Fruit fly (Drosophila melanogaster): ENCODE measurements around the gene CG1239.

The CG1239 gene

DNA sequence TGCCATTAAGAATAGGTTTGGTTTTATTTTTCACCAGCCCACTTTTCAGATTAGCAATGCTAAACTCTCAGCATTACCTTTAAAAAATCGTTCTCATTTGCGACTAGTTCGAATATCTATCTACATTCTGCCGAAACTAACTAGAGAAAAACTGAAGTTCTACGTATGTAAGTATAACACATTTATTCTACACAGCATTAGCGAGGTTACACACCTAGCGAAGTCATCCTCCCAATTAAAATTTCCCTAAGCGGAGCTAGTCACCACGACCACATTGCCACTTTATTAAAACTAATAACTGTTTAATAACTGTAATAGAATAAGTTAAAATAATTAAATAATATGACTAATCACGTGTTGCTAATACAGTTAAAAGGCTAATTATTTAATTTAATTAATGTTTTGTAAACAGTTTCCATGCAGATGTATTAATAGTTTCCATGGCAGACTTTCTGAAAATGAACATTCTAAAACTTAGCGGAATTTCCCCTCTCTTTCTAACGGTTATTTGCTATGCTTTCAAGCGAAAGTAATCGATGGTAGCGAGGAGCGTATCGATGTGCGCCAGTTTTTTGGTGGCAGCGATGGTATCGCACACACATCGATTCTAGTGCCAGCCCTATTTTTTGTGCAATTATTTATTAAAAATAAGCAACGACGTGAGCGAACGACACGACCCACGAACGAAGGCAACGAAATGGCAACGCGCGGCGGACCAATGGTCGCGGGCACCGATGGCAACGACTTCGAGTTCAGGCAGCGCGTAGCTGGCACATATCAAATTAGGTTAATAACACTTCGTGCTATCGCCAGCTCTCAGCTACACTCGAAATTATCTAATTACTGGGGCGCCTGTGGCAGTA, 45.6 kb downstream of the CG1239 start, which contains the start of gene jagn (continued):
- TF ChIP-seq sob (GFP tag; IDR thresholded peaks at IDR 0.05) (peak; percentile 72; the same call in 1 of the 2 replicates), D19A (tag; optimal IDR thresholded peaks at IDR 0.05) (peak; percentile 11), ham (GFP tag; IDR thresholded peaks at IDR 0.05) (no peak), CG8281 (tag; optimal IDR thresholded peaks at IDR 0.05) (no peak), Mrtf (GFP tag; IDR thresholded peaks at IDR 0.05) (peak; percentile 68; the same call in 2 of the 3 replicates), MTF-1 (GFP tag; optimal IDR thresholded peaks at IDR 0.05; ENCODE audit: borderline replicate concordance) (peak; percentile 65), CG30020 (tag; optimal IDR thresholded peaks at IDR 0.05) (peak; percentile 41), gsb-n (tag; optimal IDR thresholded peaks at IDR 0.05) (peak; percentile 48), hth (optimal IDR thresholded peaks at IDR 0.05) (no peak), CG11696 (GFP tag; IDR thresholded peaks at IDR 0.05) (no peak), sd (tag; optimal IDR thresholded peaks at IDR 0.05) (no peak), CG17328 (GFP tag; IDR thresholded peaks at IDR 0.05) (peak; percentile 56), Mad (GFP tag; optimal IDR thresholded peaks at IDR 0.05) (peak; percentile 41), bowl (GFP tag; IDR thresholded peaks at IDR 0.05) (no peak), NK7.1 (GFP tag; optimal IDR thresholded peaks at IDR 0.05) (no peak), CG3838 (GFP tag; optimal IDR thresholded peaks at IDR 0.05) (peak; percentile 61), chif (GFP tag; optimal IDR thresholded peaks at IDR 0.05) (peak in 1 of 2 experiments; percentile 33), crc (GFP tag; optimal IDR thresholded peaks at IDR 0.05) (peak; percentile 21), az2 (GFP tag; optimal IDR thresholded peaks at IDR 0.05) (peak; percentile 51), gfzf (GFP tag; optimal IDR thresholded peaks at IDR 0.05) (peak; percentile 32), CG12659 (GFP tag; optimal IDR thresholded peaks at IDR 0.05) (peak; percentile 94), CG1233 (GFP tag; optimal IDR thresholded peaks at IDR 0.05) (peak; percentile 59), twi (tag; optimal IDR thresholded peaks at IDR 0.05) (peak; percentile 4), CG12155 (GFP tag; optimal IDR thresholded peaks at IDR 0.05) (peak; percentile 98), lola (GFP tag; optimal IDR thresholded peaks at IDR 0.05) (peak in 1 of 3 experiments; percentile 33), Fer1 (GFP tag; optimal IDR thresholded peaks at IDR 0.05) (peak; percentile 39), CG9609 (GFP tag; optimal IDR thresholded peaks at IDR 0.05) (peak; percentile 63), en (GFP tag; optimal IDR thresholded peaks at IDR 0.05) (no peak), ro (GFP tag; IDR thresholded peaks at IDR 0.05) (no peak), grn (GFP tag; optimal IDR thresholded peaks at IDR 0.05) (peak; percentile 1), CG4820 (GFP tag; optimal IDR thresholded peaks at IDR 0.05) (no peak), HmgZ (tag; optimal IDR thresholded peaks at IDR 0.05) (peak; percentile 46), bbx (GFP tag; IDR thresholded peaks at IDR 0.05; ENCODE audit: partially characterized antibody) (peak; percentile 100), trh (GFP tag; optimal IDR thresholded peaks at IDR 0.05) (no peak), CG30403 (GFP tag; optimal IDR thresholded peaks at IDR 0.05) (peak; percentile 68), Fer2 (tag; optimal IDR thresholded peaks at IDR 0.05) (no peak), Bteb2 (GFP tag; optimal IDR thresholded peaks at IDR 0.05) (peak; percentile 19), CG14965 (GFP tag; optimal IDR thresholded peaks at IDR 0.05; ENCODE audit: borderline replicate concordance) (no peak), CG7556 (GFP tag; optimal IDR thresholded peaks at IDR 0.05) (peak; percentile 2), Ssrp (tag; optimal IDR thresholded peaks at IDR 0.05) (peak; percentile 13), ara (GFP tag; IDR thresholded peaks at IDR 0.05) (peak; percentile 44; the same call in 1 of the 2 replicates), CG2199 (GFP tag; IDR thresholded peaks at IDR 0.05) (peak; percentile 91), CG4328 (GFP tag; optimal IDR thresholded peaks at IDR 0.05) (peak; percentile 59), CG11085 (GFP tag; IDR thresholded peaks at IDR 0.05) (peak; percentile 65; the same call in 1 of the 2 replicates), wdn (GFP tag; IDR thresholded peaks at IDR 0.05) (no peak), exex (tag; optimal IDR thresholded peaks at IDR 0.05) (peak; percentile 34), B-H1 (GFP tag; IDR thresholded peaks at IDR 0.05) (no peak), amos (GFP tag; IDR thresholded peaks at IDR 0.05; ENCODE audit: partially characterized antibody) (peak; percentile 100), pfk (GFP tag; optimal IDR thresholded peaks at IDR 0.05) (no peak)
